Worm (Caenorhabditis elegans): ENCODE data around the gene him-6.
"Not testable (repeated sequence)": the region's sequence is repeated elsewhere in the genome, so short reads cannot be mapped to it uniquely, and the experiment has no call there.

Gene him-6

DNA sequence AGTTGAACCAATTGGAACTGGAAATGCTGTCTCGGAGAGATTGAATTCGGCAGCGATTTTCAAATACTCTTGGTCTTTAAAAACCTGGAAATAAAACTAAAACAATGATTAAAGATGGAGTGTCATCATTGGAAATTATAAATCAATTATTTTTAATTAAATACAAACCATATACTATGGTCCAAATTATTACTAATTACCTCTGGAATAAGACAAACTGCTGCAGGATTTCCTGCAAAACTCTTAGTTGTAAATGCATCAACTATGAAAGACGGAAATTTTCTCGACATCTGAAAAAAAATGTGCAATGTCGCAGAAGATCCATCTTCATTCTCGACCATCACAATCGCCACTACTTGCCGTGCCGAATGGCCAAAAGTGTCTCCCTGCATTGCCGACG is 11.9 kb upstream of the him-6 start, which contains the start of gene igdb-1:
Gene igdb-1 (plus strand): TSS at position 301 of the 400 bp plus-strand sequence.
- not testable (repeated sequence) for TF ChIP-seq mxl-2 (GFP tag; conservative IDR thresholded peaks at IDR 0.05); set-16 (GFP tag; IDR thresholded peaks at IDR 0.05); D1046.2 (GFP tag; IDR thresholded peaks at IDR 0.05)

DNA sequence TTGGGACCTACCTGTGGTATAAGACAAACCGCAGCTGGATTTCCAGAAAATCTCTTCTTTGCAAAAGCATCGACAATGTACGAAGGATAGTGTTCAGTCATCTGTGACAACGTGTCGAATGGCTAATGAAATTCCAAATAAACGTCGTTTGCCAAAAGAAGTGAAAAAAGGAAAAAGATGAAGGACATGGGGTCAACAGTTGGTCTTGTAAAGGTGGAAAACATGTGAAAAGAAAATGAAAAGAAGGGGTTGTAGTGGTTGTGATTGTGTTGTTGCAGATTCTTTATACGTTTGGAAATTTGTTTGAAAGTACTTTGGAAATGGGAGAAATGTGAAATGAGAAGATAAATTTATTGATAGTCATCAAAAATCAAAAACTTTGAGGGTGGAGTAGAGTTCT is 6.1 kb upstream of the him-6 start, which contains the start of gene T04A11.4:
Gene T04A11.4 (minus strand): TSS at position 101 of the 400 bp plus-strand sequence.
- TF ChIP-seq hif-1 (tag; optimal IDR thresholded peaks at IDR 0.05); set-16 (GFP tag; IDR thresholded peaks at IDR 0.05); nhr-10 (tag; optimal IDR thresholded peaks at IDR 0.05): not testable (repeated sequence)

DNA sequence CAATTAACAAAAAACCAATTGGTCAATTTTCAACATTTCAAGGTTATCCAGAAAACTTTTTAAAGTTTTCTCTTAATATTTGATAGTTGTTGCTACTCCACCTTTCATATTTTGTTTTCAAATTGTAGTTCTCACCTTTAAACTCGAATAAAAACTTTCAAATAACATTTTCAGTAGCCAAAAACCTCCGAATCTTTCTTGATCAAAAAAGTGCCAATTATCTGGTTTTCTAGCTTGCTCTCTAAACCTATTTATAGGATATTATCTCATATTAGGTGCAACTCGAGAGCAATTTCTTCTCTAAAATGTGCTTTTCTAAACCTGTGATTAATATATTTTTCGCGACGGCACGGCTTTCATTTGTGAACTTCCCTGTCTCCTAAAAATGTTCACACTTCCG is 3.4 kb upstream of the him-6 start, which contains the start of gene sru-26:
Gene sru-26 (plus strand): TSS at position 301 of the 400 bp plus-strand sequence.
- TF ChIP-seq unc-39 (tag; optimal IDR thresholded peaks at IDR 0.05) = no peak
- no peak for TF ChIP-seq nhr-41 (GFP tag; IDR thresholded peaks at IDR 0.05)
- no peak for TF ChIP-seq lir-3 (tag; optimal IDR thresholded peaks at IDR 0.05)
- TF ChIP-seq zag-1 (tag; optimal IDR thresholded peaks at IDR 0.05) = no peak
- no peak for TF ChIP-seq cey-2 (tag; optimal IDR thresholded peaks at IDR 0.05; ENCODE audit: borderline replicate concordance, insufficient read depth)
- TF ChIP-seq Y75B8A.6 (GFP tag; IDR thresholded peaks at IDR 0.05) = no peak
- no peak for TF ChIP-seq D1046.2 (GFP tag; IDR thresholded peaks at IDR 0.05)
- TF ChIP-seq ctbp-1 (GFP tag; IDR thresholded peaks at IDR 0.05) = no peak
- TF ChIP-seq spr-3 (GFP tag; optimal IDR thresholded peaks at IDR 0.05) = no peak
- TF ChIP-seq nhr-28 (tag; optimal IDR thresholded peaks at IDR 0.05) = no peak
- TF ChIP-seq nhr-10 (tag; optimal IDR thresholded peaks at IDR 0.05) = no peak
- TF ChIP-seq mxl-2 (GFP tag; conservative IDR thresholded peaks at IDR 0.05) = no peak
- no peak for TF ChIP-seq daf-8 (GFP tag; IDR thresholded peaks at IDR 0.05)
- TF ChIP-seq Y105C5A.15 (GFP tag; IDR thresholded peaks at IDR 0.05) = no peak
- no peak for TF ChIP-seq nhr-111 (GFP tag; optimal IDR thresholded peaks at IDR 0.05)
- TF ChIP-seq arid-1 (GFP tag; conservative IDR thresholded peaks at IDR 0.05) = no peak
- no peak for TF ChIP-seq unc-62 (GFP tag; optimal IDR thresholded peaks at IDR 0.05 in 1 of 2)
- no peak for TF ChIP-seq unc-62 (tag; optimal IDR thresholded peaks at IDR 0.05)
- no peak for TF ChIP-seq zip-2 (tag; optimal IDR thresholded peaks at IDR 0.05)
- TF ChIP-seq saeg-2 (GFP tag; IDR thresholded peaks at IDR 0.05) = no peak
- no peak for TF ChIP-seq zfp-2 (tag; optimal IDR thresholded peaks at IDR 0.05)

DNA sequence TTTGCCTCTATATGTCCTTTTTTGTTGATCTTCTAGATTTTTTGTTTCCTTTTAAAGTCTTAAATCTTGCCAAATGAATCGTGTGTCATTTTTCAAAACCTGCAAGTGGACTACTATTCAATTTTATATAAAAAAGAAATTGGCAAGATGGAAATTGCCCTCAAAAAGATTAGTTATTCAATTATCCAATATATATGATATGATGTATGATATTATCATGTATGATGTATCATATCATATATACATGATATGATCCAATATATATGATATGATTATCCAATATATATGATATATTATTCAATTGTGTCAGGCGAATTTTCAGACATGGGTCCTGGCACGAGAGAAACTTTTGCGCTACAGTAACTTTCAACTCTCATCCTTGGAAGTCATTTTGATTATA is 4.6 kb downstream of the him-6 start, which contains the start of gene sru-20:
Gene sru-20 (plus strand): TSS at position 301 of the 400 bp plus-strand sequence.
- TF ChIP-seq snpc-4 (tag; optimal IDR thresholded peaks at IDR 0.05) (no peak), zip-11 (GFP tag; IDR thresholded peaks at IDR 0.05) (no peak), aly-2 (tag; optimal IDR thresholded peaks at IDR 0.05) (no peak), set-16 (GFP tag; IDR thresholded peaks at IDR 0.05) (no peak), gei-8 (GFP tag; optimal IDR thresholded peaks at IDR 0.05) (no peak), mxl-3 (GFP tag; optimal IDR thresholded peaks at IDR 0.05) (no peak), ces-1 (GFP tag; optimal IDR thresholded peaks at IDR 0.05) (no peak), rbr-2 (tag; optimal IDR thresholded peaks at IDR 0.05) (no peak), tag-97 (GFP tag; IDR thresholded peaks at IDR 0.05) (no peak), Y105C5A.15 (GFP tag; IDR thresholded peaks at IDR 0.05) (no peak), vab-7 (GFP tag; IDR thresholded peaks at IDR 0.05) (no peak), F44E2.7 (GFP tag; IDR thresholded peaks at IDR 0.05) (no peak), ctbp-1 (GFP tag; IDR thresholded peaks at IDR 0.05) (no peak)

DNA sequence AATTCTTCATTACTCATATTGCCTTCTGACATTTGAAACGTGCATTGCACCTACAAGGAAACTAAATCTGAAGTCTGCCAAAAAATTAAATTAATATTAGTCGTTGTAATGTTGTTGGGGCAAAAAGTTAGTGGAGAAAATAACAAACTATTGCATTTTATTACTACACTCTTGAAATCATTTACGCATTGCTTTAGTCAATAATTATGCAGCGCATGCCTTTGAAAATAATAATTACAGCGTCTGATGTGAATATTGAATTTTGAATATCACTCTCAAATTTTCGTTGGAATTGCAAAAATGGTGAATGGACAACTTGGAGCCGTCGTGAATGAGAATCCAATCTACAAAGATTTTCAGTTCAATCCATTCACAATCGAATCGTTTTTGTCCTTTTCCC is 7.6 kb downstream of the him-6 start, which contains the start of gene sru-19:
Gene sru-19 (plus strand): TSS at position 301 of the 400 bp plus-strand sequence.
- TF ChIP-seq ces-1 (GFP tag; optimal IDR thresholded peaks at IDR 0.05) = no peak
- no peak for TF ChIP-seq egl-27 (tag; optimal IDR thresholded peaks at IDR 0.05)
- no peak for TF ChIP-seq D1046.2 (GFP tag; IDR thresholded peaks at IDR 0.05)
- TF ChIP-seq hlh-11 (tag; optimal IDR thresholded peaks at IDR 0.05) = no peak
- TF ChIP-seq mxl-2 (GFP tag; conservative IDR thresholded peaks at IDR 0.05) = no peak
- TF ChIP-seq nhr-77 (tag; optimal IDR thresholded peaks at IDR 0.05) = no peak
- no peak for TF ChIP-seq nhr-76 (tag; optimal IDR thresholded peaks at IDR 0.05)
- no peak for TF ChIP-seq zip-2 (tag; optimal IDR thresholded peaks at IDR 0.05)
- TF ChIP-seq pha-4 (GFP tag; IDR thresholded peaks at IDR 0.05) = no peak
- no peak for TF ChIP-seq pha-4 (tag; optimal IDR thresholded peaks at IDR 0.05)
- no peak for TF ChIP-seq rbr-2 (tag; optimal IDR thresholded peaks at IDR 0.05)
- TF ChIP-seq pqm-1 (tag; optimal IDR thresholded peaks at IDR 0.05) = no peak
- no peak for TF ChIP-seq F10B5.3 (tag; optimal IDR thresholded peaks at IDR 0.05)
- TF ChIP-seq hlh-30 (tag; optimal IDR thresholded peaks at IDR 0.05; ENCODE audit: insufficient read depth) = no peak

All from whole organism, L4 larva.